Worm (Caenorhabditis elegans) whole organism, L4 larva: ENCODE measurements around the gene inx-18.

Experiments used
- F49E8.2 ChIP-seq: sonication (generic microtip); optimal IDR thresholded peaks from 2 replicates; lab custom pipeline; 2016; ENCODE audit warnings: missing compliant biosample characterization, mild to moderate bottlenecking, missing genetic modification characterization, borderline replicate concordance
- T26A8.4 ChIP-seq: fragments of 200-800 bp; sonication (Bioruptor generic); IDR thresholded peaks from 2 replicates; pipeline ENCODE4 v1.3.6; 2022; ENCODE audit warnings: missing genetic modification characterization, missing compliant biosample characterization
- Y105C5A.15 ChIP-seq: fragments of 200-800 bp; sonication (Bioruptor generic); IDR thresholded peaks from 2 replicates; pipeline ENCODE4 v1.3.6; 2022; ENCODE audit warnings: missing genetic modification characterization, missing compliant biosample characterization
- Y48G9A.11 ChIP-seq: fragments of 200-800 bp; sonication (Bioruptor generic); IDR thresholded peaks from 2 replicates; pipeline ENCODE4 v1.3.6; 2022; ENCODE audit warnings: missing genetic modification reagents, missing genetic modification characterization, missing compliant biosample characterization
- Y5F2A.4 ChIP-seq: fragments of 200-800 bp; sonication (Bioruptor generic); optimal IDR thresholded peaks from 2 replicates; lab custom pipeline; 2018; ENCODE audit warnings: mild to moderate bottlenecking, missing genetic modification characterization, missing compliant biosample characterization
- ZK546.5 ChIP-seq, 2 experiments: sonication (generic microtip); optimal IDR thresholded peaks; 2 replicates each; lab custom pipeline; 2017; ENCODE audit warnings: missing biosample characterization in 2 of 2, missing genetic modification characterization in 2 of 2
- cey-2 ChIP-seq: sonication (generic microtip); optimal IDR thresholded peaks from 3 replicates; lab custom pipeline; 2017; ENCODE audit warnings: missing genetic modification characterization, mild to moderate bottlenecking, missing compliant biosample characterization, antibody characterized with exemption, borderline replicate concordance; ENCODE audit not compliant: insufficient read depth
- daf-19 ChIP-seq: fragments of 200-800 bp; sonication (Bioruptor generic); conservative IDR thresholded peaks from 2 replicates; pipeline ENCODE4 v1.3.6; 2022; ENCODE audit warnings: missing genetic modification characterization, missing compliant biosample characterization
- daf-8 ChIP-seq: fragments of 200-800 bp; sonication (Bioruptor generic); IDR thresholded peaks from 2 replicates; pipeline ENCODE4 v1.3.6; 2022; ENCODE audit warnings: missing genetic modification characterization, missing compliant biosample characterization
- dmd-6 ChIP-seq: fragments of 200-800 bp; sonication (Bioruptor generic); IDR thresholded peaks from 2 replicates; pipeline ENCODE4 v1.3.6; 2022; ENCODE audit warnings: missing genetic modification reagents, missing genetic modification characterization, missing compliant biosample characterization
- dmd-8 ChIP-seq: fragments of 200-800 bp; sonication (Bioruptor generic); IDR thresholded peaks from 2 replicates; pipeline ENCODE4 v1.3.6; 2022; ENCODE audit warnings: missing genetic modification characterization, missing compliant biosample characterization
- dmd-9 ChIP-seq: fragments of 200-800 bp; sonication (Bioruptor generic); IDR thresholded peaks from 2 replicates; pipeline ENCODE4 v1.3.6; 2022; ENCODE audit warnings: missing genetic modification reagents, missing genetic modification characterization, missing compliant biosample characterization
- dpl-1 ChIP-seq: fragments of 150-350 bp; optimal IDR thresholded peaks from 2 replicates; lab custom pipeline; 2014; ENCODE audit warnings: missing biosample characterization, missing genetic modification reagents, missing genetic modification characterization
- dve-1 ChIP-seq: sonication (generic microtip); optimal IDR thresholded peaks from 2 replicates; lab custom pipeline; 2017; ENCODE audit warnings: antibody characterized with exemption, mild to moderate bottlenecking, missing genetic modification characterization, missing compliant biosample characterization; ENCODE audit not compliant: insufficient read depth
- egl-27 ChIP-seq: sonication (generic microtip); optimal IDR thresholded peaks from 3 replicates; lab custom pipeline; 2017; ENCODE audit warnings: missing biosample characterization, missing genetic modification reagents, missing genetic modification characterization
- egl-43 ChIP-seq: fragments of 200-800 bp; sonication (Bioruptor generic); IDR thresholded peaks from 2 replicates; pipeline ENCODE4 v1.3.6; 2022; ENCODE audit warnings: missing genetic modification reagents, missing genetic modification characterization, missing compliant biosample characterization
- hif-1 ChIP-seq, 2 experiments: sonication (generic microtip); optimal IDR thresholded peaks; 2 replicates each; lab custom pipeline; 2016 to 2017; ENCODE audit warnings: missing compliant biosample characterization in 2 of 2, missing genetic modification characterization in 2 of 2, missing genetic modification reagents in 2 of 2, missing genotype in 2 of 2, mild to moderate bottlenecking in 1 of 2
- hlh-11 ChIP-seq: fragments of 200-800 bp; sonication (Bioruptor generic); optimal IDR thresholded peaks from 2 replicates; lab custom pipeline; 2018; ENCODE audit warnings: mild to moderate bottlenecking, missing genetic modification characterization, missing compliant biosample characterization
- jun-1 ChIP-seq: fragments of 150-350 bp; optimal IDR thresholded peaks from 2 replicates; lab custom pipeline; 2014; ENCODE audit warnings: missing biosample characterization, missing genetic modification reagents, missing genetic modification characterization
- lim-7 ChIP-seq: fragments of 200-800 bp; sonication (Bioruptor generic); IDR thresholded peaks from 2 replicates; pipeline ENCODE4 v1.3.6; 2022; ENCODE audit warnings: missing genetic modification characterization, missing compliant biosample characterization
- lin-1 ChIP-seq: fragments of 200-800 bp; sonication (Bioruptor generic); IDR thresholded peaks from 2 replicates; pipeline ENCODE4 v1.3.6; 2022; ENCODE audit warnings: missing genetic modification reagents, missing genetic modification characterization, missing compliant biosample characterization
- lin-13 ChIP-seq: fragments of 150-350 bp; optimal IDR thresholded peaks from 2 replicates; lab custom pipeline; 2014; ENCODE audit warnings: missing biosample characterization, missing genetic modification reagents, missing genetic modification characterization
- lin-15B ChIP-seq: fragments of 150-350 bp; sonication (generic microtip); optimal IDR thresholded peaks from 3 replicates; lab custom pipeline; 2014; ENCODE audit warnings: missing biosample characterization, missing genetic modification characterization
- lin-38 ChIP-seq: fragments of 200-800 bp; sonication (Bioruptor generic); IDR thresholded peaks from 2 replicates; pipeline ENCODE4 v1.3.6; 2022; ENCODE audit warnings: missing genetic modification reagents, missing genetic modification characterization, missing compliant biosample characterization
- lsy-2 ChIP-seq, 2 experiments: fragments of 150-350 bp in 1 of 2; sonication (generic microtip) in 1 of 2; optimal IDR thresholded peaks; 2 replicates each; lab custom pipeline; 2014 to 2017; ENCODE audit warnings: missing biosample characterization in 2 of 2, missing genetic modification characterization in 2 of 2
- madf-9 ChIP-seq: fragments of 200-800 bp; sonication (Bioruptor generic); conservative IDR thresholded peaks from 2 replicates; pipeline ENCODE4 v1.3.6; 2022; ENCODE audit warnings: missing genetic modification reagents, missing genetic modification characterization, missing compliant biosample characterization
- mdt-29 ChIP-seq: fragments of 200-800 bp; sonication (Bioruptor generic); IDR thresholded peaks from 2 replicates; pipeline ENCODE4 v1.3.6; 2022; ENCODE audit warnings: missing genetic modification reagents, missing genetic modification characterization, missing compliant biosample characterization
- mxl-2 ChIP-seq: fragments of 200-800 bp; sonication (Bioruptor generic); conservative IDR thresholded peaks from 2 replicates; pipeline ENCODE4 v1.3.6; 2022; ENCODE audit warnings: missing genetic modification reagents, missing genetic modification characterization, missing compliant biosample characterization
- nhr-102 ChIP-seq: sonication (generic microtip); optimal IDR thresholded peaks from 2 replicates; lab custom pipeline; 2016; ENCODE audit warnings: mild to moderate bottlenecking, missing genetic modification characterization, moderate library complexity, missing compliant biosample characterization
- nhr-11 ChIP-seq: fragments of 150-350 bp; optimal IDR thresholded peaks from 2 replicates; lab custom pipeline; 2014; ENCODE audit warnings: missing biosample characterization, missing genetic modification characterization
- nhr-111 ChIP-seq: fragments of 200-800 bp; sonication (Bioruptor generic); optimal IDR thresholded peaks from 2 replicates; lab custom pipeline; 2018; ENCODE audit warnings: mild to moderate bottlenecking, missing genetic modification characterization, missing compliant biosample characterization
- nhr-42 ChIP-seq: fragments of 200-800 bp; sonication (Bioruptor generic); IDR thresholded peaks from 2 replicates; pipeline ENCODE4 v1.3.6; 2022; ENCODE audit warnings: missing genetic modification characterization, missing compliant biosample characterization
- nhr-77 ChIP-seq: fragments of 150-350 bp; optimal IDR thresholded peaks from 2 replicates; lab custom pipeline; 2014; ENCODE audit warnings: missing biosample characterization, missing genetic modification characterization
- pha-4 ChIP-seq, 2 experiments: fragments of 150-350 bp in 1 of 2; fragments of 200-800 bp in 1 of 2; sonication (Bioruptor generic) in 1 of 2; IDR thresholded peaks in 1 of 2; optimal IDR thresholded peaks in 1 of 2; 2 replicates each; pipeline versions ENCODE4 v1.3.6 to Lab custom; 2014 to 2022; ENCODE audit warnings: missing genetic modification characterization in 2 of 2, missing genetic modification reagents in 2 of 2, missing biosample characterization in 1 of 2, missing compliant biosample characterization in 1 of 2
- rbr-2 ChIP-seq: sonication (generic microtip); optimal IDR thresholded peaks from 2 replicates; lab custom pipeline; 2016; ENCODE audit warnings: missing genotype, missing genetic modification characterization, missing compliant biosample characterization
- sdz-12 ChIP-seq: fragments of 200-800 bp; sonication (Bioruptor generic); optimal IDR thresholded peaks from 2 replicates; lab custom pipeline; 2018; ENCODE audit warnings: mild to moderate bottlenecking, missing genetic modification characterization, missing compliant biosample characterization
- set-16 ChIP-seq: fragments of 200-800 bp; sonication (Bioruptor generic); IDR thresholded peaks from 2 replicates; pipeline ENCODE4 v1.3.6; 2022; ENCODE audit warnings: missing genetic modification reagents, missing genetic modification characterization, missing compliant biosample characterization
- snpc-1.2 ChIP-seq: fragments of 200-800 bp; sonication (Bioruptor generic); IDR thresholded peaks from 2 replicates; pipeline ENCODE4 v1.3.6; 2022; ENCODE audit warnings: missing genetic modification reagents, missing genetic modification characterization, missing compliant biosample characterization
- snpc-4 ChIP-seq: fragments of 150-350 bp; optimal IDR thresholded peaks from 2 replicates; lab custom pipeline; 2014; ENCODE audit warnings: missing biosample characterization, missing genetic modification characterization
- tag-97 ChIP-seq: fragments of 200-800 bp; sonication (Bioruptor generic); IDR thresholded peaks from 2 replicates; pipeline ENCODE4 v1.3.6; 2022; ENCODE audit warnings: missing genetic modification characterization, missing compliant biosample characterization
- tra-1 ChIP-seq: fragments of 200-800 bp; sonication (Bioruptor generic); IDR thresholded peaks from 2 replicates; pipeline ENCODE4 v1.3.6; 2022; ENCODE audit warnings: missing genetic modification reagents, missing genetic modification characterization, missing compliant biosample characterization
- vab-7 ChIP-seq: fragments of 200-800 bp; sonication (Bioruptor generic); IDR thresholded peaks from 2 replicates; pipeline ENCODE4 v1.3.6; 2022; ENCODE audit warnings: missing genetic modification reagents, missing genetic modification characterization, missing compliant biosample characterization
- zip-11 ChIP-seq: fragments of 200-800 bp; sonication (Bioruptor generic); IDR thresholded peaks from 2 replicates; pipeline ENCODE4 v1.3.6; 2022; ENCODE audit warnings: missing genetic modification characterization, missing compliant biosample characterization
- zip-2 ChIP-seq: fragments of 150-350 bp; optimal IDR thresholded peaks from 2 replicates; lab custom pipeline; 2014; ENCODE audit warnings: missing biosample characterization, missing genetic modification characterization
- ztf-11 ChIP-seq: fragments of 150-350 bp; optimal IDR thresholded peaks from 2 replicates; lab custom pipeline; 2014; ENCODE audit warnings: missing biosample characterization, missing genetic modification characterization

The inx-18 gene

DNA sequence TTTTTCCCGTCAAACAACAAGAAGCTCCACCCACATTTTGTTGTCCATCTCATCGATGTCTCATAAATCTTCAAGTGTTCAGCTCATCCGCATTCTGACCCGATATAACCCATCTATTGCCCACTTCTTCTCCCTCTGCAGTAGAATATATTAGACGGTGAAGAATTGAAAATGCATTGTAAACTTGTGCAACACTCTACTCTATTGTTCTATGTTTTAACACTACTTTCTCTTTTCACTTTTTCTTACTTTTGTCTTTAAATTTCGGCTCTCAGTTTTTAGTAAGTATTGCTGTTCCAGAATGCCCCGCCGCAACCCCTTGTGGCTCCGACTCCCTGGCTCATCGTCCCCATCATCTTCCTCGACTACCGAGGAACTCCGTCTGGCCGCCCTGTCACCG, 43.2 kb downstream of the inx-18 start, which contains the start of gene K11H12.9:
Gene K11H12.9 (plus strand): TSS at position 301 of the 400 bp plus-strand sequence.
- TF ChIP-seq tag-97 (GFP tag; lab: Robert Waterston, UW), result no peak
- TF ChIP-seq Y105C5A.15 (GFP tag; lab: Robert Waterston, UW), result no peak
- TF ChIP-seq nhr-11 (tag; lab: Kevin White, UChicago), result no peak
- no peak for TF ChIP-seq zip-11 (GFP tag; lab: Robert Waterston, UW)
- TF ChIP-seq egl-43 (GFP tag; lab: Robert Waterston, UW), result no peak
- TF ChIP-seq dpl-1, result no peak
- no peak for TF ChIP-seq zip-2
- TF ChIP-seq rbr-2, result no peak
- TF ChIP-seq daf-8 (GFP tag; lab: Robert Waterston, UW), result no peak
- TF ChIP-seq mxl-2 (GFP tag; lab: Robert Waterston, UW), result no peak

DNA sequence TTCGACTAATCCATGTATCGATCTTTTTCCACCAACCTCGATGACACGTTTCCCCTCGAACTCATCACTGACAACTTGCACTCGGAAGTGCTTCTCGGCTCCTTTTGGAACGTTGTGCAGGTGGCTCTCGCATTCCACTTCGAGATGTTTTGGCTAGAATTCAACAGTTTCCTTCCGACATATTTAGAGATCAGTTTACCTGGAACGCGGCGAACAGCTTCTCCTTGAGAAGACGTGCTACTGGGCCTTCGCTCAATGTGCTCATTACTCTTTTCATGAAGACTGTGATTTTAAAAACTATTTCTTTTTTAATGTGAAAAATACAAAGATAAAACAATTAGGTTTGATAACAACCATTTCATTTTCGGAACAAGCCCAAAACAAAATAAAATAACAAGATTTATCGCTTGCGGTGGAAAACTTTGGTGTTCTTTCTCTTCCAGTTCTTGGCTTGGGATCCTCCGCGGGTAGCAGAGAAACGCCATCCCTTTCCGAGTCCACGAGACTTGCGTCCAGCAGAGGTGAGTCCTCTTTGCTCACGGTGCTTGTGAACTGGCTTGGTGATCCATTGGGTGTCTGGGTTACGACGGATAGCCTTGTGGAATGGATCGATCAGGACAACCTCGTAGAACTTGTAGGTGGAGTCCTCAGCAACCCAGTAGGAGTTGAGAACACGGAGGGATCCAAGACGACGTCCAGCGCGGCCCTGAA, 47.1 kb downstream of the inx-18 start, which contains the start of gene K11H12.1:
Gene K11H12.1 (minus strand): TSS at position 284 of the 711 bp plus-strand sequence.
- peak; percentile 68 for TF ChIP-seq lin-38
- 0 out of 2 replicates have a peak, but pooled peaks have one; percentile 12 for TF ChIP-seq Y105C5A.15 (GFP tag; lab: Robert Waterston, UW)
- no peak for TF ChIP-seq dmd-9 (GFP tag; lab: Robert Waterston, UW)
- TF ChIP-seq lin-13, result no peak
- no peak for TF ChIP-seq dve-1 (tag; lab: Kevin White, UChicago)
- peak; percentile 72; the same call in 1 of the 2 replicates for TF ChIP-seq snpc-1.2 (GFP tag; lab: Robert Waterston, UW)
- TF ChIP-seq egl-27, result no peak
- 0 out of 2 replicates have a peak, but pooled peaks have one; percentile 27 for TF ChIP-seq vab-7 (GFP tag; lab: Robert Waterston, UW)
- TF ChIP-seq tra-1 (GFP tag; lab: Robert Waterston, UW), result 0 out of 2 replicates have a peak, but pooled peaks have one; percentile 17
- peak; percentile 34; the same call in 1 of the 2 replicates for TF ChIP-seq set-16 (GFP tag; lab: Robert Waterston, UW)
- no peak for TF ChIP-seq hif-1 (tag; optimal IDR thresholded peaks at IDR 0.05; lab: Kevin White, UChicago)
- TF ChIP-seq Y5F2A.4 (GFP tag; lab: Kevin White, UChicago), result peak; percentile 8
- no peak for TF ChIP-seq egl-43 (GFP tag; lab: Robert Waterston, UW)
- no peak for TF ChIP-seq nhr-102 (tag; lab: Kevin White, UChicago)
- no peak for TF ChIP-seq snpc-4 (tag; lab: Kevin White, UChicago)
- TF ChIP-seq lim-7 (GFP tag; lab: Robert Waterston, UW), result peak; percentile 54; the same call in 1 of the 2 replicates
- no peak for TF ChIP-seq cey-2 (tag; lab: Kevin White, UChicago)
- TF ChIP-seq ztf-11 (tag; lab: Kevin White, UChicago), result no peak
- TF ChIP-seq nhr-111 (GFP tag; lab: Kevin White, UChicago), result peak; percentile 46
- no peak for TF ChIP-seq nhr-77 (tag; lab: Kevin White, UChicago)
- peak; percentile 43; the same call in 1 of the 2 replicates for TF ChIP-seq pha-4 (GFP tag; IDR thresholded peaks at IDR 0.05; lab: Robert Waterston, UW)
- no peak for TF ChIP-seq pha-4 (tag; optimal IDR thresholded peaks at IDR 0.05; lab: Kevin White, UChicago)
- no peak for TF ChIP-seq sdz-12 (GFP tag; lab: Kevin White, UChicago)
- TF ChIP-seq lin-15B (tag; lab: Kevin White, UChicago), result no peak
- peak in 1 of 2 experiments; percentile 8 for TF ChIP-seq lsy-2 (tag; optimal IDR thresholded peaks at IDR 0.05; lab: Kevin White, UChicago)
- no peak for TF ChIP-seq nhr-42 (GFP tag; lab: Robert Waterston, UW)
- TF ChIP-seq T26A8.4 (GFP tag; lab: Robert Waterston, UW), result 0 out of 2 replicates have a peak, but pooled peaks have one; percentile 39
- TF ChIP-seq lin-1 (GFP tag; lab: Robert Waterston, UW), result peak; percentile 36; the same call in 1 of the 2 replicates
- no peak for TF ChIP-seq jun-1
- TF ChIP-seq mdt-29 (GFP tag; lab: Robert Waterston, UW), result 0 out of 2 replicates have a peak, but pooled peaks have one; percentile 18
- TF ChIP-seq Y48G9A.11 (GFP tag; lab: Robert Waterston, UW), result peak; percentile 51; the same call in 1 of the 2 replicates
- no peak for TF ChIP-seq hlh-11 (tag; lab: Kevin White, UChicago)
- TF ChIP-seq nhr-11 (tag; lab: Kevin White, UChicago), result no peak
- no peak for TF ChIP-seq dmd-6 (GFP tag; lab: Robert Waterston, UW)
- TF ChIP-seq F49E8.2 (tag; lab: Kevin White, UChicago), result peak; percentile 53
- peak; percentile 54; the same call in 1 of the 2 replicates for TF ChIP-seq dmd-8
- peak; percentile 76; the same call in 1 of the 2 replicates for TF ChIP-seq daf-19
- TF ChIP-seq ZK546.5 (tag; optimal IDR thresholded peaks at IDR 0.05; lab: Kevin White, UChicago), result no peak
- TF ChIP-seq tag-97 (GFP tag; lab: Robert Waterston, UW), result no peak
- no peak for TF ChIP-seq madf-9 (GFP tag; lab: Robert Waterston, UW)
